Worm (Caenorhabditis elegans) whole organism, L1 larva: ENCODE data around the gene C18H7.4.

Experiments used
- blmp-1 ChIP-seq: fragments of 150-350 bp; optimal IDR thresholded peaks from 2 replicates; lab custom pipeline; 2014; ENCODE audit warnings: missing biosample characterization, missing genetic modification characterization
- ces-1 ChIP-seq: fragments of 150-350 bp; optimal IDR thresholded peaks from 2 replicates; lab custom pipeline; 2014; ENCODE audit warnings: missing biosample characterization, missing genetic modification reagents, missing genetic modification characterization
- elt-2 ChIP-seq: sonication (generic microtip); optimal IDR thresholded peaks from 2 replicates; lab custom pipeline; 2016; ENCODE audit warnings: missing genetic modification characterization, mild to moderate bottlenecking, inconsistent platforms, missing compliant biosample characterization, missing genetic modification reagents
- elt-3 ChIP-seq, 6 experiments: fragments of 150-350 bp in 1 of 6; sonication (generic microtip); optimal IDR thresholded peaks; 2 replicates each; lab custom pipeline; 2017 to 2018; ENCODE audit warnings: missing biosample characterization in 6 of 6, missing genetic modification characterization in 6 of 6, inconsistent platforms in 1 of 6
- jun-1 ChIP-seq: fragments of 150-350 bp; optimal IDR thresholded peaks from 2 replicates; lab custom pipeline; 2014; ENCODE audit warnings: missing biosample characterization, missing genetic modification reagents, missing genetic modification characterization
- lin-15B ChIP-seq: fragments of 150-350 bp; sonication (generic microtip); optimal IDR thresholded peaks from 3 replicates; lab custom pipeline; 2014; ENCODE audit warnings: missing biosample characterization, missing genetic modification characterization
- nhr-76 ChIP-seq: sonication (generic microtip); optimal IDR thresholded peaks from 2 replicates; lab custom pipeline; 2017; ENCODE audit warnings: missing biosample characterization, missing genetic modification characterization
- nhr-77 ChIP-seq: fragments of 150-350 bp; optimal IDR thresholded peaks from 2 replicates; lab custom pipeline; 2014; ENCODE audit warnings: missing biosample characterization, missing genetic modification characterization
- rnt-1 ChIP-seq: sonication (generic microtip); optimal IDR thresholded peaks from 2 replicates; lab custom pipeline; 2016; ENCODE audit warnings: mild to moderate bottlenecking, missing genetic modification characterization, moderate library complexity, missing compliant biosample characterization
- skn-1 ChIP-seq: fragments of 150-350 bp; optimal IDR thresholded peaks from 2 replicates; lab custom pipeline; 2014; ENCODE audit warnings: missing biosample characterization, missing genetic modification characterization
- snpc-4 ChIP-seq: fragments of 150-350 bp; optimal IDR thresholded peaks from 2 replicates; lab custom pipeline; 2014; ENCODE audit warnings: missing biosample characterization, missing genetic modification characterization
- unc-62 ChIP-seq: fragments of 150-350 bp; optimal IDR thresholded peaks from 2 replicates; lab custom pipeline; 2014; ENCODE audit warnings: missing biosample characterization, missing genetic modification reagents, missing genetic modification characterization

- TF ChIP-seq ces-1 (GFP tag; lab: Kevin White, UChicago): no peak
- no peak for TF ChIP-seq snpc-4 (tag; lab: Kevin White, UChicago)
- no peak for TF ChIP-seq elt-3 (tag; optimal IDR thresholded peaks at IDR 0.05; lab: Kevin White, UChicago)
- TF ChIP-seq blmp-1 (tag; lab: Kevin White, UChicago): no peak
- TF ChIP-seq elt-2 (tag; lab: Kevin White, UChicago): no peak
- no peak for TF ChIP-seq nhr-77 (tag; lab: Kevin White, UChicago)
- no peak for TF ChIP-seq rnt-1 (tag; lab: Kevin White, UChicago)
- TF ChIP-seq skn-1 (tag; lab: Kevin White, UChicago): no peak
- no peak for TF ChIP-seq jun-1 (tag; lab: Kevin White, UChicago)
- TF ChIP-seq unc-62 (GFP tag; lab: Kevin White, UChicago): no peak
- TF ChIP-seq lin-15B (tag; lab: Kevin White, UChicago): no peak
- TF ChIP-seq nhr-76 (tag; lab: Kevin White, UChicago): no peak
These were observed 11.7 kb downstream of the C18H7.4 start for ce11 chrIV:604817-605216.
